Worm (Caenorhabditis elegans): ENCODE data around the gene F42A6.6.
"Not testable (repeated sequence)": the region's sequence is repeated elsewhere in the genome, so short reads cannot be mapped to it uniquely, and the experiment has no call there.

DNA sequence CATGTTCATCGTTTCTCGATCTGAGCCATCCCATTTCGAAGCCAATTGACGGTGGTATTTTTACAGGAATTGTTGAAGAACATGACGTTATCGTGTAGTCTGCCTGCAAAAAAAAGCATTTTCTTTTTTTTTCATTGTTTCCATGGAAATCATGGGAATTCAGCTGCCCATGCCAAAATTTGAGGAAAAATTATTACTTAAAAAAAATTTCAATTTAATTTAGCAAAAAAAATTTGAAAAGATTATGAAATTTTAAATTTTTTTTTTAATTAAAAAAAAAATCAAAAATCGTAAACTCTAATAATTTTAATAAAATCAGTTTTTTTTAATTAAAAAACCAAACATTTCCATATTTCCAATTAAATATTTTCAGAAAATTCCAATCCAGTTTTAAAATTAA is 4.9 kb downstream of the F42A6.6 start, which contains the start of gene F42A6.5:
- TF ChIP-seq unc-39 (tag; optimal IDR thresholded peaks at IDR 0.05); snpc-4 (tag; optimal IDR thresholded peaks at IDR 0.05); ceh-82 (tag; optimal IDR thresholded peaks at IDR 0.05); lsy-2 (tag; optimal IDR thresholded peaks at IDR 0.05); lin-13 (GFP tag; optimal IDR thresholded peaks at IDR 0.05); mab-5 (tag; optimal IDR thresholded peaks at IDR 0.05); fos-1 (tag; optimal IDR thresholded peaks at IDR 0.05); ama-1 (optimal IDR thresholded peaks at IDR 0.05); crh-2 (tag; optimal IDR thresholded peaks at IDR 0.05): not testable (repeated sequence)

Measured in whole organism, L2 larva.